Fruit fly (Drosophila melanogaster) whole organism, prepupa: ENCODE data around the gene CG42553.

Experiments
- Blimp-1 ChIP-seq: fragments of 200-800 bp; sonication (Bioruptor generic); optimal IDR thresholded peaks from 3 replicates; lab custom pipeline; 2017; ENCODE audit warnings: missing biosample characterization, missing genetic modification characterization, mild to moderate bottlenecking, moderate library complexity, missing genetic modification reagents
- CG10631 ChIP-seq: fragments of 200-800 bp; sonication (Bioruptor generic); optimal IDR thresholded peaks from 2 replicates; lab custom pipeline; 2016; ENCODE audit warnings: missing biosample characterization, missing genetic modification characterization
- CG10669 ChIP-seq: fragments of 200-800 bp; sonication (Bioruptor generic); optimal IDR thresholded peaks from 3 replicates; lab custom pipeline; 2018; ENCODE audit warnings: missing biosample characterization, mild to moderate bottlenecking, missing genetic modification characterization, moderate library complexity
- CG11294 ChIP-seq: fragments of 200-800 bp; sonication (Bioruptor generic); IDR thresholded peaks from 2 replicates; pipeline ENCODE4 v1.3.6; 2022; ENCODE audit warnings: missing biosample characterization, missing genetic modification characterization
- CG11762 ChIP-seq: fragments of 200-800 bp; sonication (Bioruptor generic); optimal IDR thresholded peaks from 3 replicates; lab custom pipeline; 2016; ENCODE audit warnings: missing biosample characterization, missing genetic modification characterization; ENCODE audit not compliant: insufficient read depth
- CG15336 ChIP-seq: fragments of 200-800 bp; sonication (Bioruptor generic); IDR thresholded peaks from 2 replicates; pipeline ENCODE4 v1.3.6; 2022; ENCODE audit warnings: missing biosample characterization, missing genetic modification characterization
- CG1621 ChIP-seq: fragments of 200-800 bp; sonication (Bioruptor generic); optimal IDR thresholded peaks from 3 replicates; lab custom pipeline; 2018; ENCODE audit warnings: missing biosample characterization, mild to moderate bottlenecking, missing genetic modification characterization
- CG3032 ChIP-seq: fragments of 200-800 bp; optimal IDR thresholded peaks from 2 replicates; lab custom pipeline; 2019; ENCODE audit warnings: missing biosample characterization, mild to moderate bottlenecking, missing genetic modification characterization, moderate library complexity
- CG31627 ChIP-seq: fragments of 200-800 bp; sonication (Bioruptor generic); optimal IDR thresholded peaks from 3 replicates; lab custom pipeline; 2016; ENCODE audit warnings: missing biosample characterization, missing genetic modification characterization
- CG32006 ChIP-seq: fragments of 200-800 bp; sonication (Bioruptor generic); optimal IDR thresholded peaks from 3 replicates; lab custom pipeline; 2017; ENCODE audit warnings: missing biosample characterization, mild to moderate bottlenecking, missing genetic modification characterization
- CG34406 ChIP-seq: fragments of 200-800 bp; sonication (Bioruptor generic); optimal IDR thresholded peaks from 3 replicates; lab custom pipeline; 2016; ENCODE audit warnings: missing biosample characterization, missing genetic modification characterization
- CG3919 ChIP-seq: fragments of 200-800 bp; sonication (Bioruptor generic); optimal IDR thresholded peaks from 3 replicates; lab custom pipeline; 2016; ENCODE audit warnings: missing biosample characterization, missing genetic modification characterization
- CG6163 ChIP-seq: fragments of 200-800 bp; sonication (Bioruptor generic); IDR thresholded peaks from 3 replicates; pipeline ENCODE4 v1.3.6; 2022; ENCODE audit warnings: missing biosample characterization, missing genetic modification characterization
- CG6276 ChIP-seq: fragments of 200-800 bp; sonication (Bioruptor generic); optimal IDR thresholded peaks from 2 replicates; lab custom pipeline; 2017; ENCODE audit warnings: missing biosample characterization, mild to moderate bottlenecking, missing genetic modification characterization
- CG6792 ChIP-seq: fragments of 200-800 bp; sonication (Bioruptor generic); optimal IDR thresholded peaks from 3 replicates; lab custom pipeline; 2016; ENCODE audit warnings: missing biosample characterization, missing genetic modification characterization
- CG6808 ChIP-seq: fragments of 200-800 bp; sonication (Bioruptor generic); optimal IDR thresholded peaks from 3 replicates; lab custom pipeline; 2017; ENCODE audit warnings: missing biosample characterization, missing genetic modification characterization, mild to moderate bottlenecking, moderate library complexity, missing genetic modification reagents
- CG6854 ChIP-seq: fragments of 200-800 bp; sonication (Bioruptor generic); optimal IDR thresholded peaks from 2 replicates; lab custom pipeline; 2017; ENCODE audit warnings: missing biosample characterization, mild to moderate bottlenecking, missing genetic modification characterization
- CG8319 ChIP-seq: fragments of 200-800 bp; sonication (Bioruptor generic); optimal IDR thresholded peaks from 3 replicates; lab custom pipeline; 2016; ENCODE audit warnings: missing biosample characterization, missing genetic modification characterization
- CG8632 ChIP-seq: fragments of 200-800 bp; sonication (Bioruptor generic); optimal IDR thresholded peaks from 3 replicates; lab custom pipeline; 2016; ENCODE audit warnings: missing biosample characterization, missing genetic modification characterization
- Eip75B ChIP-seq: fragments of 200-800 bp; sonication (Bioruptor generic); optimal IDR thresholded peaks from 3 replicates; lab custom pipeline; 2016; ENCODE audit warnings: missing biosample characterization, missing genetic modification characterization
- Ets21C ChIP-seq: fragments of 200-800 bp; sonication (Bioruptor generic); optimal IDR thresholded peaks from 3 replicates; lab custom pipeline; 2016; ENCODE audit warnings: missing biosample characterization, missing genetic modification characterization
- Ets96B ChIP-seq: fragments of 200-800 bp; optimal IDR thresholded peaks from 2 replicates; lab custom pipeline; 2019; ENCODE audit warnings: missing biosample characterization, mild to moderate bottlenecking, missing genetic modification characterization, moderate library complexity
- Gug ChIP-seq: fragments of 200-800 bp; sonication (Bioruptor generic); IDR thresholded peaks from 2 replicates; pipeline ENCODE4 v1.3.6; 2022; ENCODE audit warnings: missing biosample characterization, missing genetic modification characterization
- Hr39 ChIP-seq: fragments of 200-800 bp; sonication (Bioruptor generic); optimal IDR thresholded peaks from 2 replicates; lab custom pipeline; 2016; ENCODE audit warnings: missing biosample characterization, missing genetic modification characterization
- Hr4 ChIP-seq: fragments of 200-800 bp; sonication (Bioruptor generic); optimal IDR thresholded peaks from 3 replicates; lab custom pipeline; 2016; ENCODE audit warnings: missing biosample characterization, missing genetic modification characterization
- Lpt ChIP-seq: fragments of 200-800 bp; sonication (Bioruptor generic); optimal IDR thresholded peaks from 3 replicates; lab custom pipeline; 2016; ENCODE audit warnings: missing biosample characterization, missing genetic modification characterization
- Met ChIP-seq: fragments of 200-800 bp; sonication (Bioruptor generic); optimal IDR thresholded peaks from 3 replicates; lab custom pipeline; 2016; ENCODE audit warnings: missing biosample characterization, missing genetic modification characterization
- OdsH ChIP-seq: fragments of 200-800 bp; sonication (Bioruptor generic); optimal IDR thresholded peaks from 3 replicates; lab custom pipeline; 2016; ENCODE audit warnings: missing biosample characterization, missing genetic modification characterization
- Sox102F ChIP-seq: fragments of 200-800 bp; sonication (Bioruptor generic); optimal IDR thresholded peaks from 2 replicates; lab custom pipeline; 2016; ENCODE audit warnings: missing biosample characterization, mild to moderate bottlenecking, missing genetic modification characterization
- Sox14 ChIP-seq: fragments of 200-800 bp; sonication (Bioruptor generic); optimal IDR thresholded peaks from 3 replicates; lab custom pipeline; 2016; ENCODE audit warnings: missing biosample characterization, missing genetic modification characterization
- Sox15 ChIP-seq: fragments of 200-800 bp; sonication (Bioruptor generic); optimal IDR thresholded peaks from 3 replicates; lab custom pipeline; 2016; ENCODE audit warnings: missing biosample characterization, missing genetic modification characterization
- achi ChIP-seq: fragments of 200-800 bp; sonication (Bioruptor generic); optimal IDR thresholded peaks from 3 replicates; lab custom pipeline; 2016; ENCODE audit warnings: missing biosample characterization, missing genetic modification characterization
- cyc ChIP-seq: fragments of 200-800 bp; sonication (Bioruptor generic); optimal IDR thresholded peaks from 3 replicates; lab custom pipeline; 2016; ENCODE audit warnings: missing biosample characterization, missing genetic modification characterization
- dac ChIP-seq: fragments of 200-800 bp; sonication (Bioruptor generic); optimal IDR thresholded peaks from 2 replicates; lab custom pipeline; 2017; ENCODE audit warnings: missing biosample characterization, mild to moderate bottlenecking, missing genetic modification characterization
- eg ChIP-seq: fragments of 200-800 bp; sonication (Bioruptor generic); IDR thresholded peaks from 3 replicates; pipeline ENCODE4 v1.3.6; 2022; ENCODE audit warnings: missing biosample characterization, missing genetic modification characterization
- esn ChIP-seq: fragments of 200-800 bp; sonication (Bioruptor generic); optimal IDR thresholded peaks from 2 replicates; lab custom pipeline; 2016; ENCODE audit warnings: missing biosample characterization, mild to moderate bottlenecking, missing genetic modification characterization, moderate library complexity
- fd59A ChIP-seq: fragments of 200-800 bp; sonication (Bioruptor generic); optimal IDR thresholded peaks from 2 replicates; lab custom pipeline; 2017; ENCODE audit warnings: missing biosample characterization, mild to moderate bottlenecking, missing genetic modification characterization, missing genetic modification reagents
- fd85E ChIP-seq: fragments of 200-800 bp; sonication (Bioruptor generic); optimal IDR thresholded peaks from 3 replicates; lab custom pipeline; 2016; ENCODE audit warnings: missing biosample characterization, missing genetic modification characterization
- lz ChIP-seq: fragments of 200-800 bp; sonication (Bioruptor generic); optimal IDR thresholded peaks from 3 replicates; lab custom pipeline; 2016; ENCODE audit warnings: missing biosample characterization, missing genetic modification characterization
- net ChIP-seq: fragments of 200-800 bp; sonication (Bioruptor generic); optimal IDR thresholded peaks from 3 replicates; lab custom pipeline; 2016; ENCODE audit warnings: missing biosample characterization, missing genetic modification characterization
- salr ChIP-seq, 2 experiments: fragments of 200-800 bp; sonication (Bioruptor generic); optimal IDR thresholded peaks; 3 replicates each; lab custom pipeline; 2016 to 2018; ENCODE audit warnings: missing biosample characterization in 2 of 2, missing genetic modification characterization in 2 of 2, mild to moderate bottlenecking in 1 of 2
- spab ChIP-seq: fragments of 200-800 bp; sonication (Bioruptor generic); optimal IDR thresholded peaks from 2 replicates; lab custom pipeline; 2017; ENCODE audit warnings: missing biosample characterization, mild to moderate bottlenecking, missing genetic modification characterization, missing genetic modification reagents
- ss ChIP-seq, 2 experiments: fragments of 200-800 bp; sonication (Bioruptor generic); optimal IDR thresholded peaks; 2 replicates in 1 of 2; 3 replicates in 1 of 2; lab custom pipeline; 2017 to 2018; ENCODE audit warnings: mild to moderate bottlenecking in 2 of 2, missing biosample characterization in 2 of 2, missing genetic modification characterization in 2 of 2, moderate library complexity in 1 of 2
- svp ChIP-seq: fragments of 200-800 bp; sonication (Bioruptor generic); peaks from one replicate; lab custom pipeline; 2016; ENCODE audit warnings: missing biosample characterization, missing genetic modification characterization
- vri ChIP-seq: fragments of 200-800 bp; sonication (Bioruptor generic); optimal IDR thresholded peaks from 3 replicates; lab custom pipeline; 2016; ENCODE audit warnings: missing biosample characterization, mild to moderate bottlenecking, missing genetic modification characterization

The CG42553 gene

dm6 chr3L:784111-784960 lies 49.6 kb upstream of the CG42553 start (continued):
- TF ChIP-seq CG8632 (GFP tag; lab: Kevin White, UChicago) (peak; percentile 77), CG8319 (GFP tag; lab: Kevin White, UChicago) (peak; percentile 54), CG6792 (peak; percentile 78), Eip75B (GFP tag; lab: Kevin White, UChicago) (peak; percentile 74), Met (peak; percentile 82), CG1621 (tag; lab: Kevin White, UChicago) (peak; percentile 44), Sox102F (peak; percentile 85), achi (GFP tag; lab: Kevin White, UChicago) (peak; percentile 77), CG10631 (GFP tag; lab: Kevin White, UChicago) (peak; percentile 82), CG11762 (GFP tag; lab: Kevin White, UChicago) (peak; percentile 58), CG34406 (GFP tag; lab: Kevin White, UChicago) (peak; percentile 79), fd85E (GFP tag; lab: Kevin White, UChicago) (peak; percentile 15), CG11294 (GFP tag; lab: Robert Waterston, UW) (peak; percentile 82)

DNA sequence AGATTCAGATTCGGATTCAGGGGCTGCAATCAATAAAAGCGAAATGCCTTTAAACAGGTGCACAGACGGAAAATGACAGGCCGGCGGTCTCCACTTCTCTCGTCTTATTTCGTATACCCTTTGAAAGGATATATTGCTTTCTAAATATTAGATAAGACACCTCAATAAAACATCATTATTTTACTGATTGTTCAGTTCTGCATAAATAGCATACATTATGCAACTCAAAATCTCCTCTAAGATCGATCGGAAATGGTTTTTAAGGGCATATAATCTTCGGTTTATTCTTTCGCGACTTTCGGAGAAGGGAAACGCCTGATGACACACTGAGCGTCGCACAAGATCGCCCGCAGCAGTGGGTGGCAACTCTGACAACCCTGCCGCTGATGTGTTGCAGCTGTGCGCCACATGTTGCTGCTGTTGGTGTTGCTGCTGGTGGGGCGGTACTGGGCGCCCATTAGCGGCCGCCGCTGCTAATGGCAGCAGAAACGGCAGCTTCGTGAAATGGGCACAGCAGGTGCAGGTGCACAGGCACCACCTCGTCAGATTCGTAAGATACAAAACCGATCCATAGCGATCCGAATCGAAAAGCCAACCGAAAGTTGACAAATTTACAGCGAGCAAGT lies 48.1 kb upstream of the CG42553 start:
- TF ChIP-seq fd59A (no peak), Met (peak; percentile 71), lz (GFP tag; lab: Kevin White, UChicago) (peak; percentile 78), Ets21C (GFP tag; lab: Kevin White, UChicago) (peak; percentile 68), OdsH (GFP tag; lab: Kevin White, UChicago) (peak; percentile 58), Eip75B (GFP tag; lab: Kevin White, UChicago) (peak; percentile 76), Sox14 (GFP tag; lab: Kevin White, UChicago) (peak; percentile 68), Hr39 (GFP tag; lab: Kevin White, UChicago) (peak; percentile 76), Sox102F (peak; percentile 65), net (GFP tag; lab: Kevin White, UChicago) (peak; percentile 47), CG34406 (GFP tag; lab: Kevin White, UChicago) (peak; percentile 62), CG11294 (GFP tag; lab: Robert Waterston, UW) (no peak), cyc (GFP tag; lab: Kevin White, UChicago) (peak; percentile 88), CG3919 (GFP tag; lab: Kevin White, UChicago) (peak; percentile 67), eg (GFP tag; lab: Robert Waterston, UW) (peak; percentile 39; the same call in 2 of the 3 replicates), Ets96B (tag; lab: Kevin White, UChicago) (peak; percentile 54), ss (GFP tag; optimal IDR thresholded peaks at IDR 0.05; lab: Kevin White, UChicago) (peak in 1 of 2 experiments; percentile 2), salr (GFP tag; optimal IDR thresholded peaks at IDR 0.05; lab: Kevin White, UChicago) (no peak), CG1621 (tag; lab: Kevin White, UChicago) (peak; percentile 36), spab (GFP tag; lab: Kevin White, UChicago) (peak; percentile 57), Sox15 (peak; percentile 6), Blimp-1 (GFP tag; lab: Kevin White, UChicago) (peak; percentile 38), vri (peak; percentile 9), Gug (no peak), CG8319 (GFP tag; lab: Kevin White, UChicago) (peak; percentile 36), CG10631 (GFP tag; lab: Kevin White, UChicago) (peak; percentile 46), CG15336 (GFP tag; lab: Robert Waterston, UW) (no peak), CG6792 (peak; percentile 66), Hr4 (GFP tag; lab: Kevin White, UChicago) (peak; percentile 27), CG31627 (GFP tag; lab: Kevin White, UChicago) (peak; percentile 77), dac (no peak), Lpt (no peak), CG3032 (tag; lab: Kevin White, UChicago) (no peak), esn (GFP tag; lab: Kevin White, UChicago) (peak; percentile 77), CG6854 (no peak), CG6276 (GFP tag; lab: Kevin White, UChicago) (no peak), CG10669 (peak; percentile 49), CG8632 (GFP tag; lab: Kevin White, UChicago) (peak; percentile 58), CG6808 (GFP tag; lab: Kevin White, UChicago) (no peak), CG6163 (GFP tag; lab: Robert Waterston, UW) (peak; percentile 43; the same call in 1 of the 3 replicates), CG32006 (GFP tag; lab: Kevin White, UChicago) (peak; percentile 45), svp (GFP tag; lab: Kevin White, UChicago) (peak; percentile 89)
